Fruit fly (Drosophila melanogaster): ENCODE measurements around the gene v.
"Not testable (repeated sequence)": the region's sequence is repeated elsewhere in the genome, so short reads cannot be mapped to it uniquely, and the experiment has no call there.

The v gene

DNA sequence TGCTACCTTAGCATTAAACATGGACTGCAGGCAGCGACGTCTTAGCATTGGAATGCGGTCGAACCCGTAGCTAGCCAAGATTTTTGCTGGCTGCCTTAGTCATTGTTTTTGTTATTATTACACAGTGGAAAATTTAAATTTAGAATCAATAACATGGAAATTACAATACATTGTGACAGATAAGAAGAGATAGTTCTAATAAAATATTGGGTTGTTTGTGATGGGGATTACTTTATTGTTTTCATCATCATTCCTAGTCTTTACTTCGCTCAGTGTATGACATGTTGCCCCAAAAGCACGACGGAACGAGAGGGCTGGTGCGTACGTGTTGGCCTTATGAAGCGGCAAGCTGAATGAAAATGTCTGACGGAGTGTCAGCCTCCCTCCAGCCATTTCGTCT is 12.8 kb downstream of the v start (continued):
- peak; percentile 90 for TF ChIP-seq CG3919 (GFP tag; optimal IDR thresholded peaks at IDR 0.05)
- TF ChIP-seq CG31627 (GFP tag; optimal IDR thresholded peaks at IDR 0.05), result peak; percentile 52
- peak; percentile 88 for TF ChIP-seq CG3032 (tag; optimal IDR thresholded peaks at IDR 0.05)
- TF ChIP-seq CG7368 (GFP tag; optimal IDR thresholded peaks at IDR 0.05), result peak; percentile 83
- TF ChIP-seq CG6854 (GFP tag; optimal IDR thresholded peaks at IDR 0.05), result no peak
- TF ChIP-seq net (GFP tag; optimal IDR thresholded peaks at IDR 0.05), result peak; percentile 87
- peak; percentile 88 for TF ChIP-seq CG8119 (GFP tag; IDR thresholded peaks at IDR 0.05)
- TF ChIP-seq Hr39 (GFP tag; optimal IDR thresholded peaks at IDR 0.05), result peak; percentile 61
- TF ChIP-seq CG8319 (GFP tag; optimal IDR thresholded peaks at IDR 0.05), result peak; percentile 62
- peak; percentile 68 for TF ChIP-seq Met (GFP tag; optimal IDR thresholded peaks at IDR 0.05)
- TF ChIP-seq achi (GFP tag; optimal IDR thresholded peaks at IDR 0.05), result peak; percentile 86
- peak; percentile 80 for TF ChIP-seq Hr4 (GFP tag; optimal IDR thresholded peaks at IDR 0.05)
- peak; percentile 80 for TF ChIP-seq Gug (GFP tag; IDR thresholded peaks at IDR 0.05)
- peak; percentile 90 for TF ChIP-seq CG15336 (GFP tag; IDR thresholded peaks at IDR 0.05)

DNA sequence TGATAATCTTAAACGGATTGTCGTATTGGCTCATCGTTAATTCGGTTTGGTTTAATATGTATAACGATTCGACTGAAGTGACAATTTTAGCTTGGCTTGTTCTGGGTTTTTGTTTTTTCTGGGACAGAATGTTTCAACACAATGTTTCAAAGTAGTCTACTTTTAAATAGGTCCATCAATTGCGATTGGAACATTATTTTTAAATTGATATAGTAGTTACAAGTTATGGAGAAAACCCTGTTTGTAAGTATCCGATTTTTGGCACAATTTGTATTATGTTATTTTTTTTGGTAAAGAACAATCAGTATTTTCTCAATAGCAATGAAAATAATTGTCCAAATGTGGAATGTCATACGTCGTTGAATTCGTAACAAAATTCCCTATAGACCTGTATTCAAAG is 27.2 kb downstream of the v start, which contains the start of gene Rab9Fa:
Gene Rab9Fa (minus strand): TSS at position 101 of the 400 bp plus-strand sequence.
- TF ChIP-seq ss, achi, Eip93F (GFP tag; optimal IDR thresholded peaks at IDR 0.05): not testable (repeated sequence)

DNA sequence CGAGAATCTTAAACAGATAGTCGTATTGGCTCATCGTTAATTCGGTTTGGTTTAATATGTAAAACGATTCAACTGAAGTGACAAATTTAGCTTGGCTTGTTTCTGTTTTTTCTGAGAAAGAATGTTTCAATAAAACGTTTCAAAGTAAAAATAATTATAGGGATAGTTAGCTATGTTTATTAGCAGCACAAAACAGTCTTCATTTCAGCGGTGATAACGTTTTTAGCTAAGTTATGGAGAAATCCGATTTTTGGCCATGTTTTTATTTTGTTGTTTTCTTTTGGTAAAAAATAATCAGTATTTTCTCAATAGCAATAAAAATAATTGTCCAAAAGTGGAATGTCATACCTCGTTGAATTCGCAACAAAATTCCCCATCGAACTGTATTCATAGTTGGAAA is 28.6 kb downstream of the v start, which contains the start of gene Rab9Fb:
Gene Rab9Fb (minus strand): TSS at position 101 of the 400 bp plus-strand sequence.
- no peak for TF ChIP-seq achi (GFP tag; optimal IDR thresholded peaks at IDR 0.05)
- no peak for TF ChIP-seq CG8319 (GFP tag; optimal IDR thresholded peaks at IDR 0.05)
- TF ChIP-seq Eip93F (GFP tag; optimal IDR thresholded peaks at IDR 0.05), result no peak
- no peak for TF ChIP-seq CG1621 (tag; optimal IDR thresholded peaks at IDR 0.05)
- no peak for TF ChIP-seq vri (GFP tag; optimal IDR thresholded peaks at IDR 0.05)
- no peak for TF ChIP-seq Ets21C (GFP tag; optimal IDR thresholded peaks at IDR 0.05)
- TF ChIP-seq salr (GFP tag; optimal IDR thresholded peaks at IDR 0.05), result no peak
- TF ChIP-seq fd85E (GFP tag; optimal IDR thresholded peaks at IDR 0.05), result no peak
- no peak for TF ChIP-seq CG8119 (GFP tag; IDR thresholded peaks at IDR 0.05)
- no peak for TF ChIP-seq CG3919 (GFP tag; optimal IDR thresholded peaks at IDR 0.05)
- TF ChIP-seq Lpt (GFP tag; optimal IDR thresholded peaks at IDR 0.05), result no peak
- TF ChIP-seq CG32006 (GFP tag; optimal IDR thresholded peaks at IDR 0.05), result no peak
- TF ChIP-seq Hr4 (GFP tag; optimal IDR thresholded peaks at IDR 0.05), result no peak
- no peak for TF ChIP-seq CG6808 (GFP tag; optimal IDR thresholded peaks at IDR 0.05)
- no peak for TF ChIP-seq fkh (GFP tag; optimal IDR thresholded peaks at IDR 0.05)
- no peak for TF ChIP-seq pdm3 (GFP tag; optimal IDR thresholded peaks at IDR 0.05)
- TF ChIP-seq Smox (GFP tag; optimal IDR thresholded peaks at IDR 0.05), result no peak

DNA sequence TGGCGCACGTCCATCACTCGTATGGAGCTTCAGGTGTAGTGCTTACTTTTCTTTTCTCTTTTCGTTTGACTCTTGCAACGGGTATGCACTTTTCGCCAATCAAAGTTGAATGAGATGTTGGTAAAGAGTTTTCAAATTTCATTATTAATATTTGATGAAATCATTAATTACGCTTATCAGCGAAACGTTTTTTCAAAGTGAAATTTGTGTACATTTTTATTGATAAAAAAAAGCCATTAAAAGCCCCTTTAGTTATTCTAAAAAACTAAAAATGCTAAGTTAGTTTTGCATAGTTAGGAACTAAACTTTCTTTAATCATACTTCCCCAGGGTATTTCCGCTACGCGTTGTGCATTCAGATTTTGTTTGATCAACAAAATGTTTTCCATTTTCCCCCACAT is 29.5 kb downstream of the v start:
- TF ChIP-seq CG6276 (GFP tag; optimal IDR thresholded peaks at IDR 0.05) (peak; percentile 66), CG32006 (GFP tag; optimal IDR thresholded peaks at IDR 0.05) (peak; percentile 92), CG4318 (GFP tag; optimal IDR thresholded peaks at IDR 0.05) (peak; percentile 78), Hr4 (GFP tag; optimal IDR thresholded peaks at IDR 0.05) (peak; percentile 81), Hr38 (GFP tag; optimal IDR thresholded peaks at IDR 0.05) (no peak), Sox15 (GFP tag; optimal IDR thresholded peaks at IDR 0.05) (no peak), eg (GFP tag; IDR thresholded peaks at IDR 0.05) (peak; percentile 33; the same call in 1 of the 3 replicates), CG10631 (GFP tag; optimal IDR thresholded peaks at IDR 0.05) (no peak), dac (GFP tag; optimal IDR thresholded peaks at IDR 0.05) (peak; percentile 68), CG15336 (GFP tag; IDR thresholded peaks at IDR 0.05) (peak; percentile 66), Eip78C (GFP tag) (peak; percentile 51), Gug (GFP tag; IDR thresholded peaks at IDR 0.05) (0 out of 2 replicates have a peak, but pooled peaks have one; percentile 8), CG8119 (GFP tag; IDR thresholded peaks at IDR 0.05) (peak; percentile 78)
